Fruit fly (Drosophila melanogaster): ENCODE measurements around the gene yellow-c.

yellow-c gene

dm6 chr2L:15056359-15057220 lies 21.4 kb downstream of the yellow-c start (continued):
- TF ChIP-seq Rfx (GFP tag; IDR thresholded peaks at IDR 0.05) = peak; percentile 64
- TF ChIP-seq zf30C (GFP tag; optimal IDR thresholded peaks at IDR 0.05) = peak; percentile 75
- TF ChIP-seq lmd (GFP tag; IDR thresholded peaks at IDR 0.05) = peak; percentile 77
- peak; percentile 55; the same call in 1 of the 2 replicates for TF ChIP-seq stc (GFP tag; IDR thresholded peaks at IDR 0.05)
- no peak; the same call in 1 of the 2 replicates for TF ChIP-seq Rx (GFP tag; IDR thresholded peaks at IDR 0.05)
- TF ChIP-seq knrl (GFP tag; IDR thresholded peaks at IDR 0.05; ENCODE audit: partially characterized antibody) = no peak
- TF ChIP-seq CG8388 (GFP tag; optimal IDR thresholded peaks at IDR 0.05) = peak; percentile 69
- TF ChIP-seq Dll (GFP tag; IDR thresholded peaks at IDR 0.05; ENCODE audit: partially characterized antibody) = no peak
- TF ChIP-seq CoRest (tag; optimal IDR thresholded peaks at IDR 0.05) = peak; percentile 80
- peak; percentile 5 for TF ChIP-seq jing (GFP tag; optimal IDR thresholded peaks at IDR 0.05)
- TF ChIP-seq B-H2 (GFP tag; optimal IDR thresholded peaks at IDR 0.05) = no peak
- TF ChIP-seq tap (tag; optimal IDR thresholded peaks at IDR 0.05) = peak; percentile 51
- peak; percentile 75 for TF ChIP-seq CG1233 (GFP tag; optimal IDR thresholded peaks at IDR 0.05)
- TF ChIP-seq wor (GFP tag; IDR thresholded peaks at IDR 0.05) = peak; percentile 59
- peak; percentile 71 for TF ChIP-seq Ssrp (tag; optimal IDR thresholded peaks at IDR 0.05)
- TF ChIP-seq gem (tag; optimal IDR thresholded peaks at IDR 0.05) = peak; percentile 88
- no peak for TF ChIP-seq Scr (GFP tag; IDR thresholded peaks at IDR 0.05; ENCODE audit: partially characterized antibody)
- TF ChIP-seq Camta (GFP tag; optimal IDR thresholded peaks at IDR 0.05) = peak; percentile 47
- TF ChIP-seq fu2 (GFP tag; optimal IDR thresholded peaks at IDR 0.05) = no peak
- TF ChIP-seq CG15696 (tag; optimal IDR thresholded peaks at IDR 0.05) = peak; percentile 79
- TF ChIP-seq exex (tag; optimal IDR thresholded peaks at IDR 0.05) = peak; percentile 19
- no peak for TF ChIP-seq CG13624 (GFP tag; optimal IDR thresholded peaks at IDR 0.05)
- TF ChIP-seq CG17829 (tag; optimal IDR thresholded peaks at IDR 0.05) = peak; percentile 85
- peak; percentile 25 for TF ChIP-seq CG9817 (tag; optimal IDR thresholded peaks at IDR 0.05)
- TF ChIP-seq maf-S (GFP tag; optimal IDR thresholded peaks at IDR 0.05) = no peak
- TF ChIP-seq caup (GFP tag; optimal IDR thresholded peaks at IDR 0.05; ENCODE audit: severe bottlenecking) = peak; percentile 55
- no peak for TF ChIP-seq CG9215 (GFP tag; IDR thresholded peaks at IDR 0.05)
- no peak for TF ChIP-seq CG34376 (GFP tag; optimal IDR thresholded peaks at IDR 0.05)
- TF ChIP-seq lov (optimal IDR thresholded peaks at IDR 0.05) = no peak
- 0 out of 3 replicates have a peak, but pooled peaks have one; percentile 49 for TF ChIP-seq lov (GFP tag; IDR thresholded peaks at IDR 0.05)
- peak; percentile 75 for TF ChIP-seq nom (GFP tag; optimal IDR thresholded peaks at IDR 0.05)
- TF ChIP-seq CG8944 (GFP tag; optimal IDR thresholded peaks at IDR 0.05) = no peak
- peak; percentile 69 for TF ChIP-seq CG1602 (GFP tag; optimal IDR thresholded peaks at IDR 0.05)
- no peak; the same call in 1 of the 2 replicates for TF ChIP-seq CG14667 (GFP tag; IDR thresholded peaks at IDR 0.05)
- TF ChIP-seq Atf-2 (GFP tag; optimal IDR thresholded peaks at IDR 0.05) = no peak
- TF ChIP-seq slbo (GFP tag; IDR thresholded peaks at IDR 0.05) = peak; percentile 61
- no peak for TF ChIP-seq hkb (optimal IDR thresholded peaks at IDR 0.05)
- TF ChIP-seq hkb (GFP tag; IDR thresholded peaks at IDR 0.05) = peak; percentile 77
- no peak for TF ChIP-seq Optix (GFP tag; IDR thresholded peaks at IDR 0.05)
- TF ChIP-seq Mrtf (GFP tag; IDR thresholded peaks at IDR 0.05) = peak; percentile 68; the same call in 2 of the 3 replicates
- peak; percentile 62 for TF ChIP-seq CG16815 (GFP tag; optimal IDR thresholded peaks at IDR 0.05)
- TF ChIP-seq CG15011 (GFP tag; optimal IDR thresholded peaks at IDR 0.05) = peak; percentile 57
- TF ChIP-seq tio (GFP tag; optimal IDR thresholded peaks at IDR 0.05) = peak; percentile 83
- TF ChIP-seq repo (GFP tag; optimal IDR thresholded peaks at IDR 0.05) = no peak
- TF ChIP-seq Bgb (GFP tag; IDR thresholded peaks at IDR 0.05; ENCODE audit: partially characterized antibody) = 0 out of 2 replicates have a peak, but pooled peaks have one; percentile 14
- peak; percentile 15 for TF ChIP-seq CG12299 (tag; optimal IDR thresholded peaks at IDR 0.05)
- no peak for TF ChIP-seq CG10462 (GFP tag; optimal IDR thresholded peaks at IDR 0.05)
- peak; percentile 15 for TF ChIP-seq stwl (tag; optimal IDR thresholded peaks at IDR 0.05)
- TF ChIP-seq CG5953 (GFP tag; IDR thresholded peaks at IDR 0.05) = peak; percentile 40

Measured in whole organism, embryonic.